Fruit fly (Drosophila melanogaster): Measurements from ENCODE around the gene MESR3.

DNA sequence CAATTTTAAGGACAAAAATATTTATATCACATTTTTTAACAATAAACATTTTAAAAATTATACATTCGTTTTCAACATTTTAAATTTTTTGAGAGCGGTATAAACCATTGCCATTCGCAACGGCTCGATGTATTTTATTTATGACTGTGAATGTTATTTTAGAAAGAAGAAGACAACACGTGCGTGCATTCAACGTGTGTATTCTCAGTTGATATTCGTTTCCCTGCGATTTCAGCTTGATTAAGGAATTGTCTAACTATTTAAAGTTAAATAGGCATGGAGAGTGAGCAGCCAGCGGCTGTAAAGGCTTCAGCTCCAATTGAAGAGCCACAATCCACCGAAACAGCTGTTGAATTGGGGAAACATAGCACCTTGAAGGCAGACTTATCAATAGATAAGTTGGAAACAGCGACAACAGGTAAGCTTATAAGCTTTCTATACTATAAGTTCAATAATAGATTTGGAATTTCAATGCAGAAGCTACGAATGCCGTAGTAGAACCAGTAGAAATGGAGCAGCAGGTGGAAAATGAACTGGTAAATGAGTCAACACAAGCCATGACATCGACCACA is 81.6 kb downstream of the MESR3 start, which contains the start of gene CG10341:
- TF ChIP-seq EcR (GFP tag; optimal IDR thresholded peaks at IDR 0.05) (no peak), psq (optimal IDR thresholded peaks at IDR 0.05) (no peak), usp (GFP tag; optimal IDR thresholded peaks at IDR 0.05) (no peak), Dll (optimal IDR thresholded peaks at IDR 0.05) (no peak), pan (optimal IDR thresholded peaks at IDR 0.05) (no peak)
